Worm (Caenorhabditis elegans): ENCODE measurements around the gene F53B1.3.
A peak's percentile ranks its signal among the peaks of the same experiment; 100 is the strongest.

Gene F53B1.3

ce11 chrX:2057828-2058418, 47.5 kb upstream of the F53B1.3 start (continued):
- TF ChIP-seq egl-44 (GFP tag; IDR thresholded peaks at IDR 0.05): peak; percentile 97
- peak; percentile 56; the same call in 1 of the 2 replicates for TF ChIP-seq sea-2 (GFP tag; IDR thresholded peaks at IDR 0.05)
- TF ChIP-seq Y56A3A.18 (GFP tag; IDR thresholded peaks at IDR 0.05): peak; percentile 91; the same call in 1 of the 2 replicates
- TF ChIP-seq D2030.7 (GFP tag; IDR thresholded peaks at IDR 0.05): peak; percentile 98
- peak; percentile 89; the same call in 1 of the 2 replicates for TF ChIP-seq bed-1 (GFP tag; IDR thresholded peaks at IDR 0.05)

- TF ChIP-seq Y56A3A.18 (GFP tag; IDR thresholded peaks at IDR 0.05): peak; percentile 76; the same call in 1 of the 2 replicates
- peak; percentile 93; the same call in 1 of the 2 replicates for TF ChIP-seq nhr-120 (GFP tag; IDR thresholded peaks at IDR 0.05)
- TF ChIP-seq madf-3 (GFP tag; IDR thresholded peaks at IDR 0.05): peak; percentile 53; the same call in 1 of the 2 replicates
- TF ChIP-seq nfyb-1 (GFP tag; IDR thresholded peaks at IDR 0.05): peak; percentile 48; the same call in 1 of the 2 replicates
- 0 out of 2 replicates have a peak, but pooled peaks have one; percentile 42 for TF ChIP-seq Y53G8AR.9 (GFP tag; conservative IDR thresholded peaks at IDR 0.05)
- TF ChIP-seq lin-26 (GFP tag; IDR thresholded peaks at IDR 0.05): peak; percentile 51; the same call in 1 of the 2 replicates
- TF ChIP-seq egrh-3 (GFP tag; IDR thresholded peaks at IDR 0.05): peak; percentile 52; the same call in 1 of the 2 replicates
- peak; percentile 20; the same call in 1 of the 2 replicates for TF ChIP-seq K11D2.4 (GFP tag; IDR thresholded peaks at IDR 0.05)
- TF ChIP-seq dox-1 (GFP tag; IDR thresholded peaks at IDR 0.05): peak; percentile 79
- peak; percentile 52; the same call in 1 of the 2 replicates for TF ChIP-seq bed-2 (GFP tag; IDR thresholded peaks at IDR 0.05)
- TF ChIP-seq F37B4.10 (GFP tag; IDR thresholded peaks at IDR 0.05): 0 out of 2 replicates have a peak, but pooled peaks have one; percentile 32
- 0 out of 2 replicates have a peak, but pooled peaks have one; percentile 46 for TF ChIP-seq cebp-2 (GFP tag; IDR thresholded peaks at IDR 0.05)
- TF ChIP-seq hsf-1 (GFP tag; IDR thresholded peaks at IDR 0.05): peak; percentile 97
- peak; percentile 5 for TF ChIP-seq mel-28 (tag; optimal IDR thresholded peaks at IDR 0.05; ENCODE audit: borderline replicate concordance)
- peak; percentile 38; the same call in 1 of the 2 replicates for TF ChIP-seq bed-1 (GFP tag; IDR thresholded peaks at IDR 0.05)
- peak; percentile 57; the same call in 1 of the 2 replicates for TF ChIP-seq ekl-4 (GFP tag; IDR thresholded peaks at IDR 0.05)
- TF ChIP-seq ceh-40 (GFP tag; IDR thresholded peaks at IDR 0.05): 0 out of 2 replicates have a peak, but pooled peaks have one; percentile 2
- peak; percentile 52 for TF ChIP-seq ceh-100 (GFP tag; IDR thresholded peaks at IDR 0.05)
- peak; percentile 47 for TF ChIP-seq F33H1.4 (GFP tag; IDR thresholded peaks at IDR 0.05)
Observed at ce11 chrX:2058498-2059349, 46.7 kb upstream of the F53B1.3 start.

ce11 chrX:2064730-2065129, 40.7 kb upstream of the F53B1.3 start, which contains the start of gene F49H12.7:
Gene F49H12.7 (plus strand): TSS chrX:2065030.
- no peak for TF ChIP-seq ztf-18 (tag; optimal IDR thresholded peaks at IDR 0.05)
- TF ChIP-seq C06A6.2 (GFP tag; conservative IDR thresholded peaks at IDR 0.05): no peak
- TF ChIP-seq egl-18 (GFP tag; IDR thresholded peaks at IDR 0.05): no peak
- no peak for TF ChIP-seq Y53F4B.3 (GFP tag; IDR thresholded peaks at IDR 0.05)
- TF ChIP-seq efl-1 (GFP tag; optimal IDR thresholded peaks at IDR 0.05): no peak
- no peak for TF ChIP-seq K12H6.12 (tag; optimal IDR thresholded peaks at IDR 0.05)
- no peak for TF ChIP-seq hmg-1.2 (GFP tag; IDR thresholded peaks at IDR 0.05)

ce11 chrX:2068294-2068693, 37.1 kb upstream of the F53B1.3 start:
- TF ChIP-seq snpc-1.3 (tag; optimal IDR thresholded peaks at IDR 0.05; ENCODE audit: insufficient read depth) (no peak), cebp-2 (GFP tag; IDR thresholded peaks at IDR 0.05) (no peak), ceh-79 (tag; optimal IDR thresholded peaks at IDR 0.05) (no peak), nhr-80 (tag; optimal IDR thresholded peaks at IDR 0.05) (peak; percentile 29), nhr-179 (tag; optimal IDR thresholded peaks at IDR 0.05) (no peak), ets-4 (GFP tag; optimal IDR thresholded peaks at IDR 0.05) (no peak), F10E7.11 (tag; optimal IDR thresholded peaks at IDR 0.05) (no peak), tbp1 (GFP tag; optimal IDR thresholded peaks at IDR 0.05) (no peak), cebp-1 (GFP tag; IDR thresholded peaks at IDR 0.05) (no peak), cebp-1 (tag; optimal IDR thresholded peaks at IDR 0.05) (peak; percentile 12)

Data from whole organism, young adult.